Worm (Caenorhabditis elegans) whole organism, L2 larva: ENCODE measurements around the gene F42A9.8.
A peak's percentile ranks its signal among the peaks of the same experiment; 100 is the strongest.

Experiments used
- C34F6.9 ChIP-seq: fragments of 150-350 bp; optimal IDR thresholded peaks from 2 replicates; lab custom pipeline; 2014; ENCODE audit warnings: missing biosample characterization, missing genetic modification characterization
- F13H6.1 ChIP-seq: sonication (generic microtip); optimal IDR thresholded peaks from 2 replicates; lab custom pipeline; 2016; ENCODE audit warnings: missing genetic modification characterization, missing compliant biosample characterization
- R02D3.7 ChIP-seq: fragments of 150-350 bp; optimal IDR thresholded peaks from 2 replicates; lab custom pipeline; 2014; ENCODE audit warnings: missing biosample characterization, missing genetic modification characterization
- ZK546.5 ChIP-seq: sonication (generic microtip); optimal IDR thresholded peaks from 2 replicates; lab custom pipeline; 2017; ENCODE audit warnings: missing biosample characterization, missing genetic modification characterization
- ama-1 ChIP-seq: fragments of 150-350 bp; optimal IDR thresholded peaks from 2 replicates; lab custom pipeline; 2018; ENCODE audit warnings: inconsistent platforms
- blmp-1 ChIP-seq: sonication (generic microtip); optimal IDR thresholded peaks from 2 replicates; lab custom pipeline; 2017; ENCODE audit warnings: missing genetic modification characterization, mild to moderate bottlenecking, missing compliant biosample characterization, antibody characterized with exemption, moderate library complexity; ENCODE audit not compliant: insufficient read depth
- crh-2 ChIP-seq: sonication (generic microtip); optimal IDR thresholded peaks from 2 replicates; lab custom pipeline; 2017; ENCODE audit warnings: missing biosample characterization, missing genetic modification characterization
- dmd-4 ChIP-seq: sonication (generic microtip); optimal IDR thresholded peaks from 2 replicates; lab custom pipeline; 2017; ENCODE audit warnings: missing biosample characterization, missing genetic modification characterization
- gmeb-1 ChIP-seq: fragments of 150-350 bp; optimal IDR thresholded peaks from 2 replicates; lab custom pipeline; 2014; ENCODE audit warnings: missing biosample characterization, missing genetic modification characterization
- lin-11 ChIP-seq: fragments of 150-350 bp; sonication (generic microtip); optimal IDR thresholded peaks from 2 replicates; lab custom pipeline; 2014; ENCODE audit warnings: missing biosample characterization, missing genetic modification characterization, inconsistent platforms, mixed read lengths
- lin-13 ChIP-seq: fragments of 150-350 bp; optimal IDR thresholded peaks from 2 replicates; lab custom pipeline; 2014; ENCODE audit warnings: missing biosample characterization, missing genetic modification reagents, missing genetic modification characterization
- lin-39 ChIP-seq: fragments of 150-350 bp; optimal IDR thresholded peaks from 2 replicates; lab custom pipeline; 2014; ENCODE audit warnings: missing biosample characterization, missing genetic modification reagents, missing genetic modification characterization
- lsy-2 ChIP-seq, 2 experiments: fragments of 150-350 bp in 1 of 2; sonication (generic microtip) in 1 of 2; optimal IDR thresholded peaks; 2 replicates each; lab custom pipeline; 2014 to 2017; ENCODE audit warnings: missing biosample characterization in 2 of 2, missing genetic modification characterization in 2 of 2
- mbf-1 ChIP-seq: sonication (generic microtip); optimal IDR thresholded peaks from 2 replicates; lab custom pipeline; 2017; ENCODE audit warnings: missing biosample characterization, missing genetic modification characterization
- mdl-1 ChIP-seq, 2 experiments: fragments of 150-350 bp in 1 of 2; sonication (generic microtip) in 1 of 2; optimal IDR thresholded peaks; 2 replicates each; lab custom pipeline; 2017; ENCODE audit warnings: missing biosample characterization in 2 of 2, missing genetic modification characterization in 2 of 2
- nhr-10 ChIP-seq: sonication (generic microtip); optimal IDR thresholded peaks from 2 replicates; lab custom pipeline; 2017; ENCODE audit warnings: missing biosample characterization, missing genetic modification characterization
- nhr-11 ChIP-seq: fragments of 150-350 bp; optimal IDR thresholded peaks from 2 replicates; lab custom pipeline; 2014; ENCODE audit warnings: missing biosample characterization, missing genetic modification characterization
- nhr-12 ChIP-seq: fragments of 150-350 bp; optimal IDR thresholded peaks from 2 replicates; lab custom pipeline; 2014; ENCODE audit warnings: missing biosample characterization, missing genetic modification characterization
- nhr-129 ChIP-seq: fragments of 150-350 bp; optimal IDR thresholded peaks from 2 replicates; lab custom pipeline; 2014; ENCODE audit warnings: missing biosample characterization, missing genetic modification characterization
- nhr-21 ChIP-seq: fragments of 150-350 bp; optimal IDR thresholded peaks from 2 replicates; lab custom pipeline; 2014; ENCODE audit warnings: missing biosample characterization, missing genetic modification characterization
- nhr-23 ChIP-seq: fragments of 150-350 bp; optimal IDR thresholded peaks from 2 replicates; lab custom pipeline; 2014; ENCODE audit warnings: missing biosample characterization, missing genetic modification reagents, missing genetic modification characterization
- nhr-237 ChIP-seq: fragments of 150-350 bp; optimal IDR thresholded peaks from 2 replicates; lab custom pipeline; 2014; ENCODE audit warnings: missing biosample characterization, missing genetic modification characterization
- nhr-77 ChIP-seq: fragments of 150-350 bp; optimal IDR thresholded peaks from 2 replicates; lab custom pipeline; 2014; ENCODE audit warnings: missing biosample characterization, missing genetic modification characterization
- peb-1 ChIP-seq: fragments of 150-350 bp; optimal IDR thresholded peaks from 2 replicates; lab custom pipeline; 2014; ENCODE audit warnings: missing biosample characterization, missing genetic modification characterization
- sma-3 ChIP-seq: sonication (generic microtip); optimal IDR thresholded peaks from 2 replicates; lab custom pipeline; 2016; ENCODE audit warnings: missing genetic modification reagents, missing genetic modification characterization, missing compliant biosample characterization
- sma-9 ChIP-seq, 2 experiments: fragments of 150-350 bp in 1 of 2; sonication (generic microtip) in 1 of 2; optimal IDR thresholded peaks; 2 replicates each; lab custom pipeline; 2014 to 2016; ENCODE audit warnings: missing genetic modification characterization in 2 of 2, mild to moderate bottlenecking in 1 of 2, missing biosample characterization in 1 of 2, missing compliant biosample characterization in 1 of 2, missing genetic modification reagents in 1 of 2, moderate library complexity in 1 of 2
- snpc-4 ChIP-seq: fragments of 150-350 bp; optimal IDR thresholded peaks from 2 replicates; lab custom pipeline; 2014; ENCODE audit warnings: missing biosample characterization, missing genetic modification characterization
- unc-55 ChIP-seq: fragments of 150-350 bp; sonication (generic microtip); optimal IDR thresholded peaks from 3 replicates; lab custom pipeline; 2014; ENCODE audit warnings: missing biosample characterization, missing genetic modification reagents, missing genetic modification characterization

The F42A9.8 gene

DNA sequence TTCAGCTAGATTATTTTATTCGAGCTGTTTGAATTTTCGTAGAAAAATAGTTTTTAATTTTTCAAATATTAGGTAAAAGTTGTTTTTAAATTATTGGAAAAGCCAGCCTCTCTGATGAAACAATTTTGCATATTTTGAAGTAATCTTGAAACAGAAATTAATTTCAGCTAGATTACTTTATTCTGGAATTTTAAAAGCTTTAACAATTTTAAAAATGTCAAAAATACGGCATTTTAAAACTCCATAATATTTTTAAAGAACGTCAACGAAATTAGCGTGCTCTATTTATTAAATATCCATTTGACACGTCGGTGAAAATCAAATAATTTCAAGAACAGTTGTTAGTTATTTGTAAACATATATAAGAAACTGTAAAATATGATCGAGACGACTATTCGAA is 15.7 kb downstream of the F42A9.8 start, which contains the start of gene Y59H11AR.10:
Gene Y59H11AR.10 (plus strand): TSS at position 301 of the 400 bp plus-strand sequence.
- TF ChIP-seq dmd-4 (tag; lab: Kevin White, UChicago) (no peak), mbf-1 (tag; lab: Kevin White, UChicago) (no peak), nhr-77 (no peak), peb-1 (tag; lab: Kevin White, UChicago) (no peak), nhr-21 (tag; lab: Kevin White, UChicago) (no peak)

DNA sequence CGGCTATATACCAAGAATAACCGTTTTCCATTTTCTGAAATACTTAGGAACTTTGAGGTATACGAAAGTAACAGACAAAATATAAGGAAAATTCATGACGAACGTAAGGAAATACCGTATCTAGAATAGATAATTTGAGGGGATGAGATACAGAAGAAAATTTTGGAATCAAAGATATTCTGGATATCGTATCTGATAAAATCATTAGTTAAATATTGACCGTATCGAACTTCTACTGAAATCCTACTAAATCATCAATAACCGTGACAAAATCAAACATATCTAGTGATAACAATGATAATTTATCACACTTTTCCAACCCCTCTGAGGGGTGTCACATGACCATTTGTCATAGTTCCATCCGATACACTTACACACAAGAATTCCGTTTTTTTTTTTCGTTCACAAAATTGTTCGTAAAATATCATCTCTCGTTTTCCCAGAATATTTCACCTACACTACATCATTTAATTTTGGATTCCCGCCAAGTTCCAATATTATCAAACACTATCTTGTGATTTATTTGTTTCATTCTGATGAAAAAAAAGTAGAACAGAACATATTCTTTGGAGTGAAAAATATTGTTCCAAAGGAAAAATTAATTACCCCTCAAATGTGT is 17.8 kb downstream of the F42A9.8 start, which contains the start of gene Y59H11AR.4:
Gene Y59H11AR.4 (minus strand): TSS at position 51 of the 619 bp plus-strand sequence.
- TF ChIP-seq sma-9 (GFP tag; optimal IDR thresholded peaks at IDR 0.05; lab: Kevin White, UChicago) (peak; percentile 6), sma-9 (tag; optimal IDR thresholded peaks at IDR 0.05; lab: Kevin White, UChicago) (no peak), ZK546.5 (tag; lab: Kevin White, UChicago) (no peak)

DNA sequence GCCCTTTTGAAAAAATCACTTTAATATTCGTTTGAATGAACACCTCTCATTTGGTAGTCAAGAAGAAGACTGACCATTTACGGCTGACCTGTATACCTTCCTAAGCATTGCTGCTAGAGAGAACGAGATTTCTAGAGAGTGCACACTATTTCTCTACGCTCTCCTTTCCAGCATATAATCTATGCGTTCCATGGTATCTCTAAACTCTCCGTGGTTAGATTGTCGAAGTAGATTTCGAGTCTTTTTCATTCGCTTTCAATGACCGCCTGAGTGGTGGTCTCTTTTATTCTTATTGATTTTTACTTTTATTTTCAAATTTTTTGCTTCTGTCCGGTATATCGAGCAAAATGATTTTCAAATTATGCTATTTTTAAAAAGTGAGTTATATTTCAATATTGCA is 21.1 kb downstream of the F42A9.8 start:
- TF ChIP-seq lin-39 (tag; lab: Kevin White, UChicago): no peak
- TF ChIP-seq nhr-129 (tag; lab: Kevin White, UChicago): peak; percentile 24
- peak; percentile 54 for TF ChIP-seq C34F6.9 (tag; lab: Kevin White, UChicago)
- peak; percentile 1 for TF ChIP-seq blmp-1 (tag; lab: Kevin White, UChicago)
- no peak for TF ChIP-seq nhr-77
- no peak for TF ChIP-seq nhr-23 (tag; lab: Kevin White, UChicago)
- TF ChIP-seq nhr-12: no peak
- TF ChIP-seq unc-55 (GFP tag; lab: Kevin White, UChicago): peak; percentile 56
- no peak for TF ChIP-seq F13H6.1 (tag; lab: Kevin White, UChicago)
- peak; percentile 8 to 57 for TF ChIP-seq lsy-2 (tag; optimal IDR thresholded peaks at IDR 0.05; lab: Kevin White, UChicago)
- peak; percentile 5 for TF ChIP-seq crh-2 (tag; lab: Kevin White, UChicago)
- peak; percentile 13 for TF ChIP-seq gmeb-1
- no peak for TF ChIP-seq sma-3
- peak; percentile 52 for TF ChIP-seq sma-9 (GFP tag; optimal IDR thresholded peaks at IDR 0.05; lab: Kevin White, UChicago)
- no peak for TF ChIP-seq sma-9 (tag; optimal IDR thresholded peaks at IDR 0.05; lab: Kevin White, UChicago)

DNA sequence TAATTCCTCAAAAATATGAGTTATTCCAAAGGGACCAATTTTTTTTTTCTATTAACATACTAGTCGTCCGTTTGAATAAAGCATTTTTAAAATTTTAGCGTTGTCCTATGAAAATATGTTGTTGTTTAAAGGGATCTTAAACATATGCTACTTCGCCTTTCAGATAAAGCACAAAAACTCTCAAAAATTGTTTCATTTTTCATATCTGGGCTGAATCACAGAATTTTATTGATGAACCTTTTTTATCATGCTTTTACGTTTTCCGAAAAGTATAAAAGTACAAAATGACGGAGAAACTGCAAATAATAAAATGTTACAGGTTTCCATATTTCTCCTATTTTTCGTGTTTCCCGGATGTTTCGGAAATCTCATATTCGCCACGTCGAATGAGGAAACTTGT is 22.8 kb downstream of the F42A9.8 start, which contains the start of gene clec-181:
Gene clec-181 (plus strand): TSS at position 301 of the 400 bp plus-strand sequence.
- TF ChIP-seq nhr-10 (tag; lab: Kevin White, UChicago) (no peak), nhr-12 (no peak), mdl-1 (tag; optimal IDR thresholded peaks at IDR 0.05; lab: Kevin White, UChicago) (no peak), dmd-4 (tag; lab: Kevin White, UChicago) (no peak), F13H6.1 (tag; lab: Kevin White, UChicago) (no peak), nhr-237 (tag; lab: Kevin White, UChicago) (no peak), snpc-4 (tag; lab: Kevin White, UChicago) (no peak), nhr-11 (tag; lab: Kevin White, UChicago) (no peak), sma-9 (GFP tag; optimal IDR thresholded peaks at IDR 0.05; lab: Kevin White, UChicago) (no peak), sma-9 (tag; optimal IDR thresholded peaks at IDR 0.05; lab: Kevin White, UChicago) (no peak), lin-39 (tag; lab: Kevin White, UChicago) (no peak), lsy-2 (tag; optimal IDR thresholded peaks at IDR 0.05; lab: Kevin White, UChicago) (no peak), R02D3.7 (tag; lab: Kevin White, UChicago) (no peak), mbf-1 (tag; lab: Kevin White, UChicago) (no peak), blmp-1 (tag; lab: Kevin White, UChicago) (no peak), gmeb-1 (no peak), nhr-21 (tag; lab: Kevin White, UChicago) (no peak), lin-13 (GFP tag; lab: Kevin White, UChicago) (no peak)

DNA sequence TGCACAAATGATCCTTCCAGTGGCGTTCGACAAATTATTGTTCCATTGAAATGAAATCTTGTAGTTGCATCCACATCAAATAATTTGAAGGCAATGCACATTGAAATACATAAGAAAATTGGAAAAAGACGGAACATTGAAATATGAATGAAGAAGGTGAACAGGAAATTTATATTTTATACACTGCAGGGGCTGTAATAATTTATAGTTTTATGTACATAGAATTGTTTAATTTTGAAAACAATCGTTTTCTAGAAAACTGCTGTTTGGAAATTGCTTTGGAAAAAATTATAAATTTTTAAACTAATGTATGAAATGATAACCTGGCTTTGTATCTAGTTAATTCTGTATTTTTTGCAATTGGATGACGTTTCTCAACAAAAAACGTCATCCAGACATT is 23.3 kb downstream of the F42A9.8 start, which contains the start of gene Y59H11AR.3:
Gene Y59H11AR.3 (minus strand): TSS at position 101 of the 400 bp plus-strand sequence.
- TF ChIP-seq nhr-12 (no peak), lin-11 (tag; lab: Kevin White, UChicago) (no peak)

DNA sequence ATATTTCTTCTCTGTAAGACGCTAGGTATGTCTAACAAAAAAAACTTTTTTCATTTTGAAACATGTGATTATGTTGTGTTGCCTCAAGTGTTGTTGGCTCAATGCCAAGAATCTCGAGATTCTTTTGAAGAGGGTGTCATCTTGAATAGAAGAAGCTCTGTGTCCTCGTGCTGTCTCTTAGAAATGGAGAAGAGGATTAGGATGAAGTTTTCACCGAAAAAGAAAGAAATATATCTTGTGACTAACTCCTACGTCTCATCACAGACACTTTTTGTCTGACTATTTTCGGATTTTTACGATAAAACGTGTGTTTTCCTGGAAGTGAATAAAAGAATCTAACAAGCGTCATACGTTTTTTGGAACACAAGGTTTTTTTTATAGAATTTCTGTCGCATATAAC is 31.0 kb downstream of the F42A9.8 start:
- TF ChIP-seq sma-9 (GFP tag; optimal IDR thresholded peaks at IDR 0.05; lab: Kevin White, UChicago) (peak; percentile 16), sma-9 (tag; optimal IDR thresholded peaks at IDR 0.05; lab: Kevin White, UChicago) (no peak), crh-2 (tag; lab: Kevin White, UChicago) (peak; percentile 45), C34F6.9 (tag; lab: Kevin White, UChicago) (peak; percentile 29), ama-1 (lab: Kevin White, UChicago) (no peak)
